Fruit fly (Drosophila melanogaster) whole organism, adult: ENCODE results near the gene Usp32.

Source experiments
- CG11617 ChIP-seq: fragments of 200-800 bp; sonication (Bioruptor generic); optimal IDR thresholded peaks from 2 replicates; lab custom pipeline; 2017; ENCODE audit warnings: mild to moderate bottlenecking, missing biosample characterization, missing genetic modification reagents, missing genetic modification characterization
- CG12768 ChIP-seq: fragments of 200-800 bp; sonication (Bioruptor generic); optimal IDR thresholded peaks from 2 replicates; lab custom pipeline; 2017; ENCODE audit warnings: missing biosample characterization, missing genetic modification characterization, mild to moderate bottlenecking, moderate library complexity, missing genetic modification reagents
- CG14711 ChIP-seq: fragments of 200-800 bp; sonication (Bioruptor generic); optimal IDR thresholded peaks from 2 replicates; lab custom pipeline; 2018; ENCODE audit warnings: missing biosample characterization, mild to moderate bottlenecking, missing genetic modification characterization, moderate library complexity
- CG33017 ChIP-seq: fragments of 200-800 bp; sonication (Bioruptor generic); optimal IDR thresholded peaks from 2 replicates; lab custom pipeline; 2018; ENCODE audit warnings: missing biosample characterization, mild to moderate bottlenecking, missing genetic modification characterization, moderate library complexity
- CG7045 ChIP-seq: fragments of 200-800 bp; sonication (Bioruptor generic); optimal IDR thresholded peaks from 2 replicates; lab custom pipeline; 2017; ENCODE audit warnings: missing biosample characterization, mild to moderate bottlenecking, missing genetic modification characterization
- CG7101 ChIP-seq: fragments of 200-800 bp; sonication (Bioruptor generic); optimal IDR thresholded peaks from 2 replicates; lab custom pipeline; 2018; ENCODE audit warnings: missing biosample characterization, mild to moderate bottlenecking, missing genetic modification characterization, moderate library complexity
- Clk ChIP-seq: fragments of 200-800 bp; sonication (Bioruptor generic); optimal IDR thresholded peaks from 2 replicates; lab custom pipeline; 2017; ENCODE audit warnings: missing biosample characterization, missing genetic modification characterization
- Crg-1 ChIP-seq: fragments of 200-800 bp; sonication (Bioruptor generic); optimal IDR thresholded peaks from 2 replicates; lab custom pipeline; 2016; ENCODE audit warnings: missing biosample characterization, missing genetic modification characterization
- Hr96 ChIP-seq: fragments of 200-800 bp; sonication (Bioruptor generic); optimal IDR thresholded peaks from 2 replicates; lab custom pipeline; 2016; ENCODE audit warnings: missing biosample characterization, missing genetic modification characterization
- bab1 ChIP-seq: fragments of 200-800 bp; sonication (Bioruptor generic); optimal IDR thresholded peaks from 3 replicates; lab custom pipeline; 2019; ENCODE audit warnings: missing biosample characterization, mild to moderate bottlenecking, missing genetic modification characterization, moderate library complexity
- toe ChIP-seq: fragments of 200-800 bp; sonication (Bioruptor generic); optimal IDR thresholded peaks from 2 replicates; lab custom pipeline; 2016; ENCODE audit warnings: missing biosample characterization, missing genetic modification characterization

DNA sequence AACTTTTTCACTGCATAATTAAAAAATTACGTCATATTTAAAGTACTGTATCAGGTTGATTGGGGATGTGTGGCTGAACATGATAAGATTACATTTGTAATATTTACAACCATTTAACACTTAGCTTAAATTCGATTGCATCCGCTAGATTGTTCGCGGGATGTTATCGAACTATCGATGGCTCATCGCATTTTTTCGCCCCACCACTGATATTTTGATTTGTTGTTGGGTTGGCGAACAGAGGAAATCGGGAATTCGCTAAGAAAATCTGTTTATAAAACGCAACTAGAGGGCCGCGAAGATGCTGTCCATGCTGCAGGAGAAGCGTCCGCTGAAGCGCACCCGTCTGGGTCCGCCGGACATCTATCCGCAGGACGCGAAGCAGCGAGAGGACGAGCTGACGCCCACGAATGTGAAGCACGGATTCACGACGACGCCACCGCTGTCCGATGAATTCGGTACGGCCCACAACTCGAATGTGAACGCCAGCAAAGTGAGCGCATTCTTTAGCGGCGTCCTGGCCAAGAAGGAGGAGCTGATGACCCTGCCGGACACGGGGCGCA is 34.5 kb upstream of the Usp32 start, which contains the start of gene kto:
- TF ChIP-seq bab1 (GFP tag; lab: Kevin White, UChicago) = peak; percentile 35
- no peak for TF ChIP-seq CG11617 (GFP tag; lab: Kevin White, UChicago)
- no peak for TF ChIP-seq Hr96 (GFP tag; lab: Kevin White, UChicago)
- no peak for TF ChIP-seq Clk
- no peak for TF ChIP-seq CG14711 (tag; lab: Kevin White, UChicago)
- TF ChIP-seq CG33017 (tag; lab: Kevin White, UChicago) = no peak
- TF ChIP-seq CG7101 (tag; lab: Kevin White, UChicago) = no peak
- TF ChIP-seq toe = no peak
- TF ChIP-seq Crg-1 = no peak
- TF ChIP-seq CG12768 (GFP tag; lab: Kevin White, UChicago) = no peak
- no peak for TF ChIP-seq CG7045
